Worm (Caenorhabditis elegans) whole organism, L3 larva: ENCODE data around the gene blos-2.

ENCODE experiments used
- aly-2 ChIP-seq: fragments of 150-350 bp; optimal IDR thresholded peaks from 2 replicates; lab custom pipeline; 2014; ENCODE audit warnings: missing biosample characterization, missing genetic modification characterization
- nhr-28 ChIP-seq: fragments of 150-350 bp; optimal IDR thresholded peaks from 2 replicates; lab custom pipeline; 2014; ENCODE audit warnings: missing biosample characterization, missing genetic modification characterization
- skn-1 ChIP-seq: fragments of 150-350 bp; optimal IDR thresholded peaks from 2 replicates; lab custom pipeline; 2014; ENCODE audit warnings: missing biosample characterization, missing genetic modification characterization
- unc-62 ChIP-seq: fragments of 150-350 bp; sonication (generic microtip); optimal IDR thresholded peaks from 4 replicates; lab custom pipeline; 2014; ENCODE audit warnings: missing biosample characterization, missing genetic modification reagents, missing genetic modification characterization

- TF ChIP-seq skn-1 (tag; lab: Kevin White, UChicago) = no peak
- TF ChIP-seq nhr-28 (tag; lab: Kevin White, UChicago) = no peak
- no peak for TF ChIP-seq aly-2
- no peak for TF ChIP-seq unc-62 (GFP tag; lab: Kevin White, UChicago)
Observed at ce11 chrIV:6337353-6337752, 3.3 kb downstream of the blos-2 start, which contains the start of gene ipla-6.
